Fruit fly (Drosophila melanogaster): ENCODE measurements around the gene FipoQ.

- no peak for TF ChIP-seq psq (optimal IDR thresholded peaks at IDR 0.05)
- TF ChIP-seq ttk (optimal IDR thresholded peaks at IDR 0.05) = no peak
- TF ChIP-seq insv (optimal IDR thresholded peaks at IDR 0.05) = no peak
- no peak for TF ChIP-seq h (optimal IDR thresholded peaks at IDR 0.05)
These were observed 43.9 kb downstream of the FipoQ start for dm6 chr3R:29538436-29538835.
